Fruit fly (Drosophila melanogaster): ENCODE data around the gene Nrt.

Gene Nrt

DNA sequence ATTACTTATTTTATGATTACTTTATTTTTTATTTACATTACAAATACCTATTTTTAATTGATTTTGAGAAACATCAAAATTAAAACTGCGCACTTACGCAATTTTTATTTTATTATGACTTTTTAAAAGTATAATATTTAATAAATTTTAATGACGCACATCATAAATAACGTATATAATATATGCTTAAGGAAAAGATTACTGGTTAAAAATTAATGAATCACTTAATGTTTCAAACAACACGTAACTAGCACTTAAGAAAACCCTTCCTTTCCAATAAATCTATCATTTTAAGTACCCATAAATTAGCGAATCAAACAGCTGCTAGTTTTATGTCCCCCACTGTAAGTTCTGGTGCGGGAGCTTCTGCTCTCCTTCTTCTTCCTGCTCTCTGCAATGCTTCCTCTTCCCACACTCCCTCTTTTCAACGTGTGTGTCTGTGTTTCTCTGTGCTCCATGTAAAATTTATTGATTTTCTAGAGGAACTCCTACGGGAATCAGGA is 41.0 kb downstream of the Nrt start (continued):
- TF ChIP-seq Asciz (GFP tag; optimal IDR thresholded peaks at IDR 0.05) (peak; percentile 35), Atf-2 (GFP tag; optimal IDR thresholded peaks at IDR 0.05) (no peak), sisA (GFP tag; IDR thresholded peaks at IDR 0.05) (peak; percentile 28; the same call in 1 of the 2 replicates), ato (GFP tag; IDR thresholded peaks at IDR 0.05; ENCODE audit: partially characterized antibody) (no peak), hbn (GFP tag; IDR thresholded peaks at IDR 0.05; ENCODE audit: partially characterized antibody) (no peak), MESR4 (GFP tag; optimal IDR thresholded peaks at IDR 0.05) (no peak), CG1792 (GFP tag; optimal IDR thresholded peaks at IDR 0.05) (no peak), NfI (GFP tag; optimal IDR thresholded peaks at IDR 0.05) (peak; percentile 68), CG5245 (GFP tag; optimal IDR thresholded peaks at IDR 0.05) (no peak), peb (GFP tag; IDR thresholded peaks at IDR 0.05) (no peak), CG15514 (GFP tag; optimal IDR thresholded peaks at IDR 0.05) (peak; percentile 26), CG5953 (GFP tag; IDR thresholded peaks at IDR 0.05) (0 out of 2 replicates have a peak, but pooled peaks have one; percentile 3), CG4730 (GFP tag; IDR thresholded peaks at IDR 0.05) (peak; percentile 34; the same call in 1 of the 2 replicates), CG2678 (tag; optimal IDR thresholded peaks at IDR 0.05) (peak; percentile 90), Awh (GFP tag; IDR thresholded peaks at IDR 0.05) (no peak), CG7839 (tag; optimal IDR thresholded peaks at IDR 0.05) (peak; percentile 76), jing (GFP tag; optimal IDR thresholded peaks at IDR 0.05) (no peak), Six4 (GFP tag; optimal IDR thresholded peaks at IDR 0.05) (peak; percentile 30), B-H1 (GFP tag; IDR thresholded peaks at IDR 0.05) (peak; percentile 33; the same call in 2 of the 3 replicates), CG13123 (GFP tag; optimal IDR thresholded peaks at IDR 0.05) (no peak), CG11247 (GFP tag; IDR thresholded peaks at IDR 0.05) (peak; percentile 45), odd (GFP tag; optimal IDR thresholded peaks at IDR 0.05) (peak; percentile 68), CG12155 (GFP tag; optimal IDR thresholded peaks at IDR 0.05) (peak; percentile 53), CG17829 (tag; optimal IDR thresholded peaks at IDR 0.05) (peak; percentile 78), CG10462 (GFP tag; optimal IDR thresholded peaks at IDR 0.05) (peak; percentile 44), Gsc (GFP tag; IDR thresholded peaks at IDR 0.05) (no peak), tgo (GFP tag; IDR thresholded peaks at IDR 0.05) (peak; percentile 54; the same call in 1 of the 3 replicates), CG4820 (GFP tag; optimal IDR thresholded peaks at IDR 0.05) (peak; percentile 47), Meics (GFP tag; optimal IDR thresholded peaks at IDR 0.05) (peak; percentile 82), CG30431 (GFP tag; optimal IDR thresholded peaks at IDR 0.05) (peak; percentile 47), dm (GFP tag; optimal IDR thresholded peaks at IDR 0.05) (no peak), Hr78 (GFP tag; optimal IDR thresholded peaks at IDR 0.05) (no peak), Poxn (GFP tag; IDR thresholded peaks at IDR 0.05) (no peak), cato (GFP tag; optimal IDR thresholded peaks at IDR 0.05; ENCODE audit: borderline replicate concordance) (no peak), prd (optimal IDR thresholded peaks at IDR 0.05) (no peak), prd (GFP tag; IDR thresholded peaks at IDR 0.05) (peak; percentile 59; the same call in 1 of the 3 replicates), ems (GFP tag; optimal IDR thresholded peaks at IDR 0.05) (no peak), Dll (GFP tag; IDR thresholded peaks at IDR 0.05; ENCODE audit: partially characterized antibody) (no peak), H2.0 (GFP tag; IDR thresholded peaks at IDR 0.05) (peak; percentile 9; the same call in 1 of the 2 replicates), CG10431 (GFP tag; optimal IDR thresholded peaks at IDR 0.05) (no peak), CG1233 (GFP tag; optimal IDR thresholded peaks at IDR 0.05) (peak; percentile 76), nmo (GFP tag; optimal IDR thresholded peaks at IDR 0.05) (peak; percentile 70), Rx (GFP tag; IDR thresholded peaks at IDR 0.05) (no peak), gt (GFP tag; IDR thresholded peaks at IDR 0.05) (no peak), sob (GFP tag; IDR thresholded peaks at IDR 0.05) (no peak), CG16815 (GFP tag; optimal IDR thresholded peaks at IDR 0.05) (peak; percentile 61), CG32532 (GFP tag; IDR thresholded peaks at IDR 0.05) (peak; percentile 67; the same call in 1 of the 2 replicates), dmrt11E (tag; optimal IDR thresholded peaks at IDR 0.05) (peak; percentile 66), Lhr (GFP tag; optimal IDR thresholded peaks at IDR 0.05) (peak; percentile 35), D (optimal IDR thresholded peaks at IDR 0.05) (no peak), D (GFP tag; optimal IDR thresholded peaks at IDR 0.05) (peak; percentile 73)

Measured in whole organism, embryonic.